Fruit fly (Drosophila melanogaster): ENCODE measurements around the gene COX5A.

COX5A gene

dm6 chr3R:11818930-11819639 lies at the start of gene COX5A, which contains the start of gene glo (continued):
- TF ChIP-seq CG13894 (tag; optimal IDR thresholded peaks at IDR 0.05) (peak; percentile 70), cas (GFP tag; IDR thresholded peaks at IDR 0.05) (peak; percentile 70), CG13287 (GFP tag; IDR thresholded peaks at IDR 0.05; ENCODE audit: partially characterized antibody) (peak; percentile 40; the same call in 1 of the 2 replicates), CG4360 (GFP tag; IDR thresholded peaks at IDR 0.05) (no peak), CG2116 (GFP tag; optimal IDR thresholded peaks at IDR 0.05) (peak; percentile 80), amos (GFP tag; IDR thresholded peaks at IDR 0.05; ENCODE audit: partially characterized antibody) (peak; percentile 20; the same call in 1 of the 2 replicates), CG4404 (GFP tag; IDR thresholded peaks at IDR 0.05) (peak; percentile 59), ewg (GFP tag; optimal IDR thresholded peaks at IDR 0.05) (peak; percentile 55), Asciz (GFP tag; optimal IDR thresholded peaks at IDR 0.05) (peak; percentile 56), hth (optimal IDR thresholded peaks at IDR 0.05) (no peak), CG12219 (GFP tag; optimal IDR thresholded peaks at IDR 0.05) (peak; percentile 35), sna (GFP tag; IDR thresholded peaks at IDR 0.05; ENCODE audit: partially characterized antibody) (no peak), CG17359 (tag; optimal IDR thresholded peaks at IDR 0.05) (peak; percentile 58), sisA (GFP tag; IDR thresholded peaks at IDR 0.05) (peak; percentile 64), Ets97D (GFP tag; optimal IDR thresholded peaks at IDR 0.05) (peak; percentile 94), CG13624 (GFP tag; optimal IDR thresholded peaks at IDR 0.05) (peak; percentile 87), Chrac-16 (GFP tag; optimal IDR thresholded peaks at IDR 0.05) (peak; percentile 83), ken (GFP tag; IDR thresholded peaks at IDR 0.05) (peak; percentile 71; the same call in 2 of the 3 replicates), ssp (GFP tag; IDR thresholded peaks at IDR 0.05) (no peak; the same call in none of the 2 replicates), CG17361 (GFP tag; IDR thresholded peaks at IDR 0.05) (peak; percentile 83), dysf (GFP tag; IDR thresholded peaks at IDR 0.05) (peak; percentile 69), CG8924 (tag; optimal IDR thresholded peaks at IDR 0.05) (peak; percentile 61), CG1233 (GFP tag; optimal IDR thresholded peaks at IDR 0.05) (peak; percentile 56), CG2129 (GFP tag; IDR thresholded peaks at IDR 0.05; ENCODE audit: partially characterized antibody) (no peak), CG3407 (GFP tag; optimal IDR thresholded peaks at IDR 0.05) (peak; percentile 48), E2f1 (GFP tag; IDR thresholded peaks at IDR 0.05) (peak; percentile 39; the same call in 1 of the 2 replicates), zen2 (GFP tag; IDR thresholded peaks at IDR 0.05; ENCODE audit: partially characterized antibody) (no peak), bbx (GFP tag; IDR thresholded peaks at IDR 0.05; ENCODE audit: partially characterized antibody) (no peak; the same call in 1 of the 2 replicates), CG8359 (GFP tag; optimal IDR thresholded peaks at IDR 0.05; ENCODE audit: borderline replicate concordance) (no peak), CG1792 (GFP tag; optimal IDR thresholded peaks at IDR 0.05) (peak; percentile 71), CG10979 (tag; optimal IDR thresholded peaks at IDR 0.05) (peak; percentile 56), gro (GFP tag; optimal IDR thresholded peaks at IDR 0.05) (peak; percentile 88), Scr (GFP tag; IDR thresholded peaks at IDR 0.05; ENCODE audit: partially characterized antibody) (peak; percentile 40; the same call in 1 of the 2 replicates), lbe (GFP tag; optimal IDR thresholded peaks at IDR 0.05) (peak; percentile 36), Gug (GFP tag; IDR thresholded peaks at IDR 0.05) (peak; percentile 77), CG4730 (GFP tag; IDR thresholded peaks at IDR 0.05) (peak; percentile 47; the same call in 1 of the 2 replicates), CG3726 (GFP tag; IDR thresholded peaks at IDR 0.05) (no peak), croc (GFP tag; conservative IDR thresholded peaks at IDR 0.05) (peak; percentile 63), CG11504 (tag; optimal IDR thresholded peaks at IDR 0.05) (no peak), CG8281 (tag; optimal IDR thresholded peaks at IDR 0.05) (no peak), dati (GFP tag; IDR thresholded peaks at IDR 0.05) (peak; percentile 35; the same call in 1 of the 2 replicates)

All from whole organism, embryonic.